Fruit fly (Drosophila melanogaster) whole organism: ENCODE results near the gene CG17375.

ENCODE experiments used
- CG8478 ChIP-seq: fragments of >200 bp; optimal IDR thresholded peaks from 2 replicates; lab custom pipeline; 2018; ENCODE audit warnings: inconsistent platforms
- Dll ChIP-seq: fragments of >200 bp; optimal IDR thresholded peaks from 2 replicates; lab custom pipeline; 2017
- pan ChIP-seq: fragments of >200 bp; optimal IDR thresholded peaks from 2 replicates; lab custom pipeline; 2017
- psq ChIP-seq: fragments of >200 bp; optimal IDR thresholded peaks from 2 replicates; lab custom pipeline; 2017

- TF ChIP-seq pan (no peak), CG8478 (lab: Kevin White, UChicago) (no peak), psq (no peak), Dll (lab: Kevin White, UChicago) (no peak)
These were observed 12.8 kb upstream of the CG17375 start for dm6 chr2L:6818357-6818756.
